Worm (Caenorhabditis elegans): ENCODE data around the gene C06B3.16.

Gene C06B3.16

ce11 chrV:13942082-13942481, 10.8 kb downstream of the C06B3.16 start, which contains the start of gene dpr-1:
dpr-1 (minus strand) TSS chrV:13942182.
- TF ChIP-seq ztf-29 (GFP tag; IDR thresholded peaks at IDR 0.05), result no peak
- TF ChIP-seq klf-2 (GFP tag; conservative IDR thresholded peaks at IDR 0.05), result no peak

ce11 chrV:13946385-13947019, 15.2 kb downstream of the C06B3.16 start, which contains the start of the genes srx-10 and clec-226:
srx-10 (minus strand) TSS chrV:13946485.
clec-226 (plus strand) TSS chrV:13946969.
- TF ChIP-seq tab-1 (GFP tag; IDR thresholded peaks at IDR 0.05) (no peak), ztf-23 (GFP tag; IDR thresholded peaks at IDR 0.05) (no peak), ref-1 (GFP tag; conservative IDR thresholded peaks at IDR 0.05) (no peak), flt-1 (GFP tag; IDR thresholded peaks at IDR 0.05) (no peak), klf-2 (GFP tag; conservative IDR thresholded peaks at IDR 0.05) (no peak), T22C8.4 (GFP tag; IDR thresholded peaks at IDR 0.05) (no peak), med-1 (GFP tag; optimal IDR thresholded peaks at IDR 0.05; ENCODE audit: insufficient read depth) (no peak), ztf-29 (GFP tag; IDR thresholded peaks at IDR 0.05) (no peak), cog-1 (tag; optimal IDR thresholded peaks at IDR 0.05) (no peak)

- TF ChIP-seq ref-1 (GFP tag; conservative IDR thresholded peaks at IDR 0.05) (no peak), cog-1 (tag; optimal IDR thresholded peaks at IDR 0.05) (no peak), klf-2 (GFP tag; conservative IDR thresholded peaks at IDR 0.05) (no peak), ztf-29 (GFP tag; IDR thresholded peaks at IDR 0.05) (no peak), tab-1 (GFP tag; IDR thresholded peaks at IDR 0.05) (no peak), flt-1 (GFP tag; IDR thresholded peaks at IDR 0.05) (no peak), T22C8.4 (GFP tag; IDR thresholded peaks at IDR 0.05) (no peak), ztf-23 (GFP tag; IDR thresholded peaks at IDR 0.05) (no peak)
These were observed 17.7 kb downstream of the C06B3.16 start, which contains the start of gene R10D12.6 for ce11 chrV:13949010-13949409. R10D12.6 (plus strand) TSS chrV:13949310.

ce11 chrV:13949752-13950151, 18.4 kb downstream of the C06B3.16 start, which contains the start of gene R10D12.7:
R10D12.7 (plus strand) TSS chrV:13950052.
- TF ChIP-seq tab-1 (GFP tag; IDR thresholded peaks at IDR 0.05) (no peak), klf-2 (GFP tag; conservative IDR thresholded peaks at IDR 0.05) (no peak), T22C8.4 (GFP tag; IDR thresholded peaks at IDR 0.05) (no peak), med-1 (GFP tag; optimal IDR thresholded peaks at IDR 0.05; ENCODE audit: insufficient read depth) (no peak), ztf-29 (GFP tag; IDR thresholded peaks at IDR 0.05) (no peak), ref-1 (GFP tag; conservative IDR thresholded peaks at IDR 0.05) (no peak), ztf-23 (GFP tag; IDR thresholded peaks at IDR 0.05) (no peak), flt-1 (GFP tag; IDR thresholded peaks at IDR 0.05) (no peak), cog-1 (tag; optimal IDR thresholded peaks at IDR 0.05) (no peak)

- TF ChIP-seq ref-1 (GFP tag; conservative IDR thresholded peaks at IDR 0.05) (no peak), med-1 (GFP tag; optimal IDR thresholded peaks at IDR 0.05; ENCODE audit: insufficient read depth) (no peak), ztf-29 (GFP tag; IDR thresholded peaks at IDR 0.05) (no peak), T22C8.4 (GFP tag; IDR thresholded peaks at IDR 0.05) (no peak), flt-1 (GFP tag; IDR thresholded peaks at IDR 0.05) (no peak), cog-1 (tag; optimal IDR thresholded peaks at IDR 0.05) (no peak), ztf-23 (GFP tag; IDR thresholded peaks at IDR 0.05) (no peak), tab-1 (GFP tag; IDR thresholded peaks at IDR 0.05) (no peak), klf-2 (GFP tag; conservative IDR thresholded peaks at IDR 0.05) (no peak)
These were observed 21.9 kb downstream of the C06B3.16 start, which contains the start of gene R10D12.8 for ce11 chrV:13953191-13953590. R10D12.8 (minus strand) TSS chrV:13953291.

ce11 chrV:13954056-13954455, 22.7 kb downstream of the C06B3.16 start, which contains the start of gene swt-6:
swt-6 (plus strand) TSS chrV:13954356.
- TF ChIP-seq ztf-23 (GFP tag; IDR thresholded peaks at IDR 0.05) (no peak), med-1 (GFP tag; optimal IDR thresholded peaks at IDR 0.05; ENCODE audit: insufficient read depth) (no peak), cog-1 (tag; optimal IDR thresholded peaks at IDR 0.05) (no peak), klf-2 (GFP tag; conservative IDR thresholded peaks at IDR 0.05) (no peak), ref-1 (GFP tag; conservative IDR thresholded peaks at IDR 0.05) (no peak), tab-1 (GFP tag; IDR thresholded peaks at IDR 0.05) (no peak), flt-1 (GFP tag; IDR thresholded peaks at IDR 0.05) (no peak), ztf-29 (GFP tag; IDR thresholded peaks at IDR 0.05) (no peak), T22C8.4 (GFP tag; IDR thresholded peaks at IDR 0.05) (no peak)

- TF ChIP-seq med-1 (GFP tag; optimal IDR thresholded peaks at IDR 0.05; ENCODE audit: insufficient read depth) (no peak), flt-1 (GFP tag; IDR thresholded peaks at IDR 0.05) (no peak), klf-2 (GFP tag; conservative IDR thresholded peaks at IDR 0.05) (no peak), tab-1 (GFP tag; IDR thresholded peaks at IDR 0.05) (no peak), ztf-29 (GFP tag; IDR thresholded peaks at IDR 0.05) (no peak), T22C8.4 (GFP tag; IDR thresholded peaks at IDR 0.05) (no peak), ref-1 (GFP tag; conservative IDR thresholded peaks at IDR 0.05) (no peak), ztf-23 (GFP tag; IDR thresholded peaks at IDR 0.05) (no peak)
These were observed 24.2 kb downstream of the C06B3.16 start for ce11 chrV:13955370-13956089.

ce11 chrV:13957691-13958090, 26.4 kb downstream of the C06B3.16 start:
- no peak for TF ChIP-seq flt-1 (GFP tag; IDR thresholded peaks at IDR 0.05)
- TF ChIP-seq tab-1 (GFP tag; IDR thresholded peaks at IDR 0.05), result no peak
- TF ChIP-seq cog-1 (tag; optimal IDR thresholded peaks at IDR 0.05), result no peak

- TF ChIP-seq klf-2 (GFP tag; conservative IDR thresholded peaks at IDR 0.05), result no peak
- no peak for TF ChIP-seq ref-1 (GFP tag; conservative IDR thresholded peaks at IDR 0.05)
- no peak for TF ChIP-seq tab-1 (GFP tag; IDR thresholded peaks at IDR 0.05)
- TF ChIP-seq cog-1 (tag; optimal IDR thresholded peaks at IDR 0.05), result no peak
- TF ChIP-seq T22C8.4 (GFP tag; IDR thresholded peaks at IDR 0.05), result no peak
- no peak for TF ChIP-seq med-1 (GFP tag; optimal IDR thresholded peaks at IDR 0.05; ENCODE audit: insufficient read depth)
- TF ChIP-seq flt-1 (GFP tag; IDR thresholded peaks at IDR 0.05), result no peak
These were observed 26.9 kb downstream of the C06B3.16 start, which contains the start of gene R10D12.10 for ce11 chrV:13958247-13958646. R10D12.10 (minus strand) TSS chrV:13958347.
